Fruit fly (Drosophila melanogaster) whole organism, embryonic: ENCODE data around the gene Zw.
A peak's percentile ranks its signal among the peaks of the same experiment; 100 is the strongest.

Source experiments
- Ada2b ChIP-seq: fragments of 200-800 bp; sonication (Bioruptor generic); IDR thresholded peaks from 2 replicates; pipeline ENCODE4 v1.3.6; 2022; ENCODE audit warnings: missing biosample characterization, missing genetic modification characterization
- Atf6 ChIP-seq: fragments of 200-800 bp; sonication (Bioruptor generic); IDR thresholded peaks from 2 replicates; pipeline ENCODE4 v1.3.6; 2022; ENCODE audit warnings: missing biosample characterization, missing genetic modification characterization
- Bdp1 ChIP-seq: fragments of 200-800 bp; sonication (Bioruptor generic); optimal IDR thresholded peaks from 3 replicates; lab custom pipeline; 2016; ENCODE audit warnings: missing biosample characterization, missing genetic modification characterization
- CG1024 ChIP-seq: fragments of 200-800 bp; sonication (Bioruptor generic); IDR thresholded peaks from 2 replicates; pipeline ENCODE4 v1.3.6; 2022; ENCODE audit warnings: missing biosample characterization, missing genetic modification characterization
- CG10267 ChIP-seq: fragments of 200-800 bp; sonication (Bioruptor generic); optimal IDR thresholded peaks from 2 replicates; lab custom pipeline; 2018; ENCODE audit warnings: missing biosample characterization, mild to moderate bottlenecking, missing genetic modification characterization, moderate library complexity
- CG10321 ChIP-seq: fragments of 200-800 bp; sonication (Bioruptor generic); IDR thresholded peaks from 2 replicates; pipeline ENCODE4 v1.3.6; 2022; ENCODE audit warnings: missing biosample characterization, missing genetic modification characterization
- CG12071 ChIP-seq: fragments of 200-800 bp; sonication (Bioruptor generic); optimal IDR thresholded peaks from 3 replicates; lab custom pipeline; 2018; ENCODE audit warnings: missing biosample characterization, mild to moderate bottlenecking, missing genetic modification characterization
- CG12659 ChIP-seq: fragments of 200-800 bp; sonication (Bioruptor generic); optimal IDR thresholded peaks from 3 replicates; lab custom pipeline; 2017; ENCODE audit warnings: mild to moderate bottlenecking, missing biosample characterization, missing genetic modification reagents, missing genetic modification characterization
- CG15601 ChIP-seq: fragments of 200-800 bp; sonication (Bioruptor generic); optimal IDR thresholded peaks from 3 replicates; lab custom pipeline; 2019; ENCODE audit warnings: missing biosample characterization, mild to moderate bottlenecking, missing genetic modification characterization, moderate library complexity
- CG17186 ChIP-seq: fragments of 200-800 bp; sonication (Bioruptor generic); optimal IDR thresholded peaks from 3 replicates; lab custom pipeline; 2017; ENCODE audit warnings: missing biosample characterization, missing genetic modification reagents, missing genetic modification characterization
- CG17359 ChIP-seq: fragments of 200-800 bp; sonication (Bioruptor generic); optimal IDR thresholded peaks from 3 replicates; lab custom pipeline; 2018; ENCODE audit warnings: missing biosample characterization, mild to moderate bottlenecking, missing genetic modification characterization, moderate library complexity
- CG2199 ChIP-seq: fragments of 200-800 bp; sonication (Bioruptor generic); IDR thresholded peaks from 3 replicates; pipeline ENCODE4 v1.3.6; 2022; ENCODE audit warnings: missing biosample characterization, missing genetic modification characterization
- CG30431 ChIP-seq: fragments of 200-800 bp; sonication (Bioruptor generic); optimal IDR thresholded peaks from 2 replicates; lab custom pipeline; 2017; ENCODE audit warnings: missing biosample characterization, missing genetic modification characterization
- CG3281 ChIP-seq: fragments of 200-800 bp; sonication (Bioruptor generic); optimal IDR thresholded peaks from 3 replicates; lab custom pipeline; 2017; ENCODE audit warnings: missing biosample characterization, mild to moderate bottlenecking, missing genetic modification characterization
- CG34376 ChIP-seq: fragments of 200-800 bp; sonication (Bioruptor generic); optimal IDR thresholded peaks from 2 replicates; lab custom pipeline; 2018; ENCODE audit warnings: missing biosample characterization, mild to moderate bottlenecking, missing genetic modification characterization
- CG34422 ChIP-seq: fragments of 200-800 bp; sonication (Bioruptor generic); IDR thresholded peaks from 3 replicates; pipeline ENCODE4 v1.3.6; 2022; ENCODE audit warnings: missing biosample characterization, missing genetic modification characterization
- CG3847 ChIP-seq: fragments of 200-800 bp; sonication (Bioruptor generic); IDR thresholded peaks from 2 replicates; pipeline ENCODE4 v1.3.6; 2022; ENCODE audit warnings: missing biosample characterization, missing genetic modification characterization
- CG6689 ChIP-seq: fragments of 200-800 bp; sonication (Bioruptor generic); IDR thresholded peaks from 2 replicates; pipeline ENCODE4 v1.3.6; 2022; ENCODE audit warnings: missing biosample characterization, missing genetic modification characterization
- CG8290 ChIP-seq, 3 experiments: fragments of 200-800 bp; sonication (Bioruptor generic); optimal IDR thresholded peaks; 2 replicates each; lab custom pipeline; 2016 to 2019; ENCODE audit warnings: missing biosample characterization in 3 of 3, missing genetic modification characterization in 3 of 3, mild to moderate bottlenecking in 2 of 3, moderate library complexity in 1 of 3
- CG9215 ChIP-seq: fragments of 200-800 bp; sonication (Bioruptor generic); IDR thresholded peaks from 2 replicates; pipeline ENCODE4 v1.3.6; 2022; ENCODE audit warnings: missing biosample characterization, missing genetic modification characterization
- CHES-1-like ChIP-seq: fragments of 200-800 bp; sonication (Bioruptor generic); optimal IDR thresholded peaks from 2 replicates; lab custom pipeline; 2016; ENCODE audit warnings: missing biosample characterization, missing genetic modification characterization
- Dad ChIP-seq: fragments of 200-800 bp; sonication (Bioruptor generic); optimal IDR thresholded peaks from 3 replicates; lab custom pipeline; 2016; ENCODE audit warnings: missing biosample characterization, missing genetic modification characterization
- Dbx ChIP-seq: fragments of 200-800 bp; sonication (Bioruptor generic); IDR thresholded peaks from 3 replicates; pipeline ENCODE4 v1.3.6; 2022; ENCODE audit warnings: missing biosample characterization, missing genetic modification characterization
- Dek ChIP-seq: fragments of 200-800 bp; sonication (Bioruptor generic); optimal IDR thresholded peaks from 3 replicates; lab custom pipeline; 2019; ENCODE audit warnings: missing biosample characterization, mild to moderate bottlenecking, missing genetic modification characterization, moderate library complexity
- Fer1 ChIP-seq: fragments of 200-800 bp; sonication (Bioruptor generic); optimal IDR thresholded peaks from 2 replicates; lab custom pipeline; 2017; ENCODE audit warnings: missing biosample characterization, mild to moderate bottlenecking, missing genetic modification characterization
- HLH4C ChIP-seq: fragments of 200-800 bp; sonication (Bioruptor generic); IDR thresholded peaks from 3 replicates; pipeline ENCODE4 v1.3.6; 2022; ENCODE audit warnings: missing biosample characterization, missing genetic modification characterization; ENCODE audit not compliant: partially characterized antibody
- Hmr ChIP-seq: fragments of 200-800 bp; sonication (Bioruptor generic); optimal IDR thresholded peaks from 3 replicates; lab custom pipeline; 2017; ENCODE audit warnings: mild to moderate bottlenecking, missing biosample characterization, missing genetic modification reagents, missing genetic modification characterization
- Hr51 ChIP-seq, 2 experiments: fragments of 200-800 bp; sonication (Bioruptor generic); optimal IDR thresholded peaks; 2 replicates in 1 of 2; 3 replicates in 1 of 2; lab custom pipeline; 2016 to 2018; ENCODE audit warnings: missing biosample characterization in 2 of 2, missing genetic modification characterization in 2 of 2, mild to moderate bottlenecking in 1 of 2, moderate library complexity in 1 of 2
- Jarid2 ChIP-seq: fragments of 200-800 bp; sonication (Bioruptor generic); optimal IDR thresholded peaks from 3 replicates; lab custom pipeline; 2017; ENCODE audit warnings: mild to moderate bottlenecking, missing biosample characterization, missing genetic modification reagents, missing genetic modification characterization
- PHDP ChIP-seq: fragments of 200-800 bp; sonication (Bioruptor generic); optimal IDR thresholded peaks from 3 replicates; lab custom pipeline; 2018; ENCODE audit warnings: missing biosample characterization, mild to moderate bottlenecking, missing genetic modification characterization, moderate library complexity
- Xbp1 ChIP-seq: fragments of 200-800 bp; sonication (Bioruptor generic); optimal IDR thresholded peaks from 3 replicates; lab custom pipeline; 2016; ENCODE audit warnings: missing biosample characterization, mild to moderate bottlenecking, missing genetic modification characterization
- abd-A ChIP-seq: fragments of 200-800 bp; sonication (Bioruptor generic); optimal IDR thresholded peaks from 3 replicates; lab custom pipeline; 2019; ENCODE audit warnings: missing biosample characterization, mild to moderate bottlenecking, missing genetic modification characterization, moderate library complexity
- chif ChIP-seq, 2 experiments: fragments of 200-800 bp; sonication (Bioruptor generic); optimal IDR thresholded peaks; 3 replicates each; lab custom pipeline; 2016; ENCODE audit warnings: missing biosample characterization in 2 of 2, missing genetic modification characterization in 2 of 2
- chinmo ChIP-seq: fragments of 200-800 bp; sonication (Bioruptor generic); IDR thresholded peaks from 4 replicates; pipeline ENCODE4 v1.3.6; 2022; ENCODE audit warnings: missing biosample characterization, missing genetic modification characterization; ENCODE audit not compliant: partially characterized antibody
- da ChIP-seq: fragments of 200-800 bp; sonication (Bioruptor generic); optimal IDR thresholded peaks from 2 replicates; lab custom pipeline; 2016; ENCODE audit warnings: missing biosample characterization, missing genetic modification characterization
- dm ChIP-seq: fragments of 200-800 bp; sonication (Bioruptor generic); optimal IDR thresholded peaks from 3 replicates; lab custom pipeline; 2016; ENCODE audit warnings: missing biosample characterization, missing genetic modification characterization
- gfzf ChIP-seq: fragments of 200-800 bp; sonication (Bioruptor generic); optimal IDR thresholded peaks from 2 replicates; lab custom pipeline; 2016; ENCODE audit warnings: missing biosample characterization, mild to moderate bottlenecking, missing genetic modification characterization, moderate library complexity
- insv ChIP-seq, 2 experiments: fragments of 200-800 bp; sonication (Bioruptor generic); optimal IDR thresholded peaks; 3 replicates each; lab custom pipeline; 2016 to 2018; ENCODE audit warnings: missing biosample characterization in 2 of 2, missing genetic modification characterization in 2 of 2
- jing ChIP-seq: fragments of 200-800 bp; sonication (Bioruptor generic); optimal IDR thresholded peaks from 2 replicates; lab custom pipeline; 2018; ENCODE audit warnings: missing biosample characterization, mild to moderate bottlenecking, missing genetic modification characterization
- knrl ChIP-seq: fragments of 200-800 bp; sonication (Bioruptor generic); IDR thresholded peaks from 3 replicates; pipeline ENCODE4 v1.3.6; 2022; ENCODE audit warnings: missing biosample characterization, missing genetic modification characterization; ENCODE audit not compliant: partially characterized antibody
- lbe ChIP-seq: fragments of 200-800 bp; sonication (Bioruptor generic); optimal IDR thresholded peaks from 2 replicates; lab custom pipeline; 2016; ENCODE audit warnings: missing biosample characterization, mild to moderate bottlenecking, missing genetic modification characterization
- lilli ChIP-seq: fragments of 200-800 bp; sonication (Bioruptor generic); optimal IDR thresholded peaks from 3 replicates; lab custom pipeline; 2016; ENCODE audit warnings: missing biosample characterization, missing genetic modification characterization
- lmd ChIP-seq: fragments of 200-800 bp; sonication (Bioruptor generic); IDR thresholded peaks from 2 replicates; pipeline ENCODE4 v1.3.6; 2022; ENCODE audit warnings: missing biosample characterization, missing genetic modification characterization
- oc ChIP-seq: fragments of 200-800 bp; sonication (Bioruptor generic); optimal IDR thresholded peaks from 2 replicates; lab custom pipeline; 2018; ENCODE audit warnings: missing biosample characterization, mild to moderate bottlenecking, missing genetic modification characterization, moderate library complexity
- onecut ChIP-seq: fragments of 200-800 bp; sonication (Bioruptor generic); IDR thresholded peaks from 2 replicates; pipeline ENCODE4 v1.3.6; 2022; ENCODE audit warnings: missing biosample characterization, missing genetic modification characterization
- p53 ChIP-seq: fragments of 200-800 bp; sonication (Bioruptor generic); optimal IDR thresholded peaks from 2 replicates; lab custom pipeline; 2016; ENCODE audit warnings: missing biosample characterization, missing genetic modification characterization
- pb ChIP-seq: fragments of 200-800 bp; sonication (Bioruptor generic); optimal IDR thresholded peaks from 3 replicates; lab custom pipeline; 2016; ENCODE audit warnings: missing biosample characterization, missing genetic modification characterization
- phol ChIP-seq: fragments of 200-800 bp; sonication (Bioruptor generic); optimal IDR thresholded peaks from 3 replicates; lab custom pipeline; 2018; ENCODE audit warnings: missing biosample characterization, mild to moderate bottlenecking, missing genetic modification characterization, moderate library complexity
- tgo ChIP-seq: fragments of 200-800 bp; sonication (Bioruptor generic); IDR thresholded peaks from 3 replicates; pipeline ENCODE4 v1.3.6; 2022; ENCODE audit warnings: missing biosample characterization, missing genetic modification characterization
- wdn ChIP-seq: fragments of 200-800 bp; sonication (Bioruptor generic); IDR thresholded peaks from 2 replicates; pipeline ENCODE4 v1.3.6; 2022; ENCODE audit warnings: missing biosample characterization, missing genetic modification characterization

The Zw gene

DNA sequence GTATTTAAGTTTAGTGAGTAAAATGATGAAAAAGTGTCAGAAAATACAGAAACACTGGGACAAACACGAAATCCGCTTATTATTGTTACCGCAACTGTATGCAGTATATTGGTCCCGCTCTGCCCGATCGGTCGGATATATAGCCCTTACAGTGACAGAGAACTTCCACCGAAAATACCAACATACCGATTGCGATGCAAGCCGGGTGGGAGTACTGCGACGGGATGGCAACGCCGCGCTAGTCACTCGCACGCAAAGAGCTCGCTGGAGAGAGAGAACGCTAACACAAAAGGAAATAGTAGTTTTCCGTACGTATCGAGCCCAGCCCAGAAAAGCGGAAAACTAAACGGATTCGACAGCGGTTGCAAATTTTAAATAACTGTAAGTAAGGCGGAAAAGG lies 29.8 kb downstream of the Zw start, which contains the start of gene Cdc42 (continued):
- TF ChIP-seq Hmr (GFP tag; lab: Kevin White, UChicago), result no peak
- no peak for TF ChIP-seq Dad (GFP tag; lab: Kevin White, UChicago)
- TF ChIP-seq CG12659, result peak; percentile 29
- TF ChIP-seq CG6689, result no peak
- TF ChIP-seq CG2199 (GFP tag; lab: Robert Waterston, UW), result no peak
- no peak for TF ChIP-seq lilli (GFP tag; lab: Kevin White, UChicago)
- TF ChIP-seq CG3281 (GFP tag; lab: Kevin White, UChicago), result no peak
- TF ChIP-seq Fer1 (GFP tag; lab: Kevin White, UChicago), result no peak
- TF ChIP-seq CG12071 (GFP tag; lab: Kevin White, UChicago), result no peak
- TF ChIP-seq gfzf (GFP tag; lab: Kevin White, UChicago), result peak; percentile 58
- TF ChIP-seq tgo (GFP tag; lab: Robert Waterston, UW), result no peak
- no peak for TF ChIP-seq phol (tag; lab: Kevin White, UChicago)
- no peak for TF ChIP-seq Atf6 (GFP tag; lab: Robert Waterston, UW)
- TF ChIP-seq Xbp1 (GFP tag; lab: Kevin White, UChicago), result no peak
- no peak for TF ChIP-seq abd-A (tag; lab: Kevin White, UChicago)
- TF ChIP-seq p53 (GFP tag; lab: Kevin White, UChicago), result no peak
- no peak for TF ChIP-seq jing
- peak; percentile 34 for TF ChIP-seq CG8290 (GFP tag; optimal IDR thresholded peaks at IDR 0.05; lab: Kevin White, UChicago)
- peak in 1 of 2 experiments; percentile 75 for TF ChIP-seq CG8290 (tag; optimal IDR thresholded peaks at IDR 0.05; lab: Kevin White, UChicago)
- TF ChIP-seq Jarid2, result no peak
- TF ChIP-seq HLH4C, result 0 out of 3 replicates have a peak, but pooled peaks have one; percentile 34
- no peak for TF ChIP-seq CG30431
- TF ChIP-seq CG34376 (GFP tag; lab: Kevin White, UChicago), result no peak
- no peak for TF ChIP-seq lbe (GFP tag; lab: Kevin White, UChicago)
- TF ChIP-seq Bdp1 (GFP tag; lab: Kevin White, UChicago), result no peak
- no peak for TF ChIP-seq CG17186 (GFP tag; lab: Kevin White, UChicago)
- TF ChIP-seq CG15601 (tag; lab: Kevin White, UChicago), result no peak
- no peak for TF ChIP-seq insv (GFP tag; optimal IDR thresholded peaks at IDR 0.05; lab: Kevin White, UChicago)
- TF ChIP-seq onecut (GFP tag; lab: Robert Waterston, UW), result no peak
- TF ChIP-seq lmd (GFP tag; lab: Robert Waterston, UW), result no peak
- no peak for TF ChIP-seq dm
- TF ChIP-seq CG10267 (tag; lab: Kevin White, UChicago), result no peak
- no peak for TF ChIP-seq Dbx (GFP tag; lab: Robert Waterston, UW)
- TF ChIP-seq CG17359 (tag; lab: Kevin White, UChicago), result no peak
- TF ChIP-seq CG3847 (GFP tag; lab: Robert Waterston, UW), result 0 out of 2 replicates have a peak, but pooled peaks have one; percentile 17
- 0 out of 3 replicates have a peak, but pooled peaks have one; percentile 31 for TF ChIP-seq CG34422 (GFP tag; lab: Robert Waterston, UW)
- peak; percentile 46; the same call in 1 of the 2 replicates for TF ChIP-seq CG10321 (GFP tag; lab: Robert Waterston, UW)
- no peak for TF ChIP-seq Dek (tag; lab: Kevin White, UChicago)
- TF ChIP-seq da, result no peak
- no peak for TF ChIP-seq CG9215 (GFP tag; lab: Robert Waterston, UW)
- TF ChIP-seq chif (GFP tag; optimal IDR thresholded peaks at IDR 0.05; lab: Kevin White, UChicago), result no peak
- 0 out of 3 replicates have a peak, but pooled peaks have one; percentile 11 for TF ChIP-seq knrl (GFP tag; lab: Robert Waterston, UW)
- TF ChIP-seq CG1024 (GFP tag; lab: Robert Waterston, UW), result peak; percentile 30; the same call in 1 of the 2 replicates
- no peak for TF ChIP-seq oc (tag; lab: Kevin White, UChicago)
- no peak for TF ChIP-seq wdn (GFP tag; lab: Robert Waterston, UW)
- TF ChIP-seq Ada2b (GFP tag; lab: Robert Waterston, UW), result no peak
- TF ChIP-seq CHES-1-like (GFP tag; lab: Kevin White, UChicago), result no peak
- no peak for TF ChIP-seq chinmo (GFP tag; lab: Robert Waterston, UW)
- no peak for TF ChIP-seq PHDP (tag; lab: Kevin White, UChicago)
- no peak for TF ChIP-seq Hr51 (GFP tag; optimal IDR thresholded peaks at IDR 0.05; lab: Kevin White, UChicago)
- TF ChIP-seq pb (GFP tag; lab: Kevin White, UChicago), result no peak
